Fruit fly (Drosophila melanogaster): ENCODE results near the gene CG14314.
A peak's percentile ranks its signal among the peaks of the same experiment; 100 is the strongest.

The CG14314 gene

DNA sequence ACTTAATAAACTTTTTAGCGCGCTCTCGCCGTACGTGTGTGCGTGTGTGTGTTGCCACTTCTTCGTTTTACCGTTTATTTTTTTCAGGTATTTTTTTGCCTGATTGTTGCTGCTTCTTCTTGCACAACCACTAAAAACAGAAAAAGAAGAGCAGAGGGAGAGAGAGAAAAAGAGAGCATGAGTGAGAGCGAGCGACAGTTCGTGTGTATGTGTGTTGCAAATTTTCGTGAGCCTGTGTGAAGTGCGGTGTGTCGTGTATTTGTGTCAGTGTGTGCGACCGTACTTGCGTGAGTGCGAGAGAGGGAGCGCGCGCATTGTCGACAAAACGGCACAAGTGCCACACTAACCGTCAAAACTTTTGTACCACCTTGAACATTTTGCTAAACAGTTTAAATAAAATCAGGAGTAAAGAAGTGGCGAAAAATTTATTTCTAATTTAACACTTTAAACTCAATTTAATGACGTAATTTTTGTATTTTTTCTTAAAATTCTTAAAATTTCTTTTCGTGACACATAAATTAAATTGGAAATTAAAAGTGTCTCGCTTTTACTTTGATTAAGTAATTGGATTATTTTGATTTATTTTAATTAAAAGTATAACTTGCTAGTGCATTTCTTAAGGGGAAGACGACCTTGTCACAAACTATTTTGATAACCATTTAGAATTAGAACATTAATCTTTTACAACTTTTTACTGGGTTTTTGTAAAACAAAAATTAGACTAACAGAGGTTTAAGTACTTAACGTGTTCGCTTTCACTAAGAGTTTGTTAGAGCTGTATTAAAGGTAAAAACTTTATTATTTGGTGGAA is 18.7 kb upstream of the CG14314 start (continued):
- peak; percentile 73 for TF ChIP-seq CG1233 (GFP tag; optimal IDR thresholded peaks at IDR 0.05)
- TF ChIP-seq grau (tag; optimal IDR thresholded peaks at IDR 0.05) = peak; percentile 76
- TF ChIP-seq CG9437 (GFP tag; optimal IDR thresholded peaks at IDR 0.05) = peak; percentile 84
- TF ChIP-seq CG9817 (tag; optimal IDR thresholded peaks at IDR 0.05) = peak; percentile 50
- no peak for TF ChIP-seq lmd (GFP tag; IDR thresholded peaks at IDR 0.05)
- peak; percentile 75 for TF ChIP-seq CG15269 (tag; optimal IDR thresholded peaks at IDR 0.05)
- peak; percentile 2 for TF ChIP-seq CG7928 (GFP tag; optimal IDR thresholded peaks at IDR 0.05)
- TF ChIP-seq sd (tag; optimal IDR thresholded peaks at IDR 0.05) = peak; percentile 81
- TF ChIP-seq gt (GFP tag; IDR thresholded peaks at IDR 0.05) = no peak
- TF ChIP-seq cas (GFP tag; IDR thresholded peaks at IDR 0.05) = no peak
- no peak for TF ChIP-seq jing (GFP tag; optimal IDR thresholded peaks at IDR 0.05)
- TF ChIP-seq dati (GFP tag; IDR thresholded peaks at IDR 0.05) = no peak
- TF ChIP-seq Meics (GFP tag; optimal IDR thresholded peaks at IDR 0.05) = peak; percentile 80
- peak; percentile 24 for TF ChIP-seq Dek (tag; optimal IDR thresholded peaks at IDR 0.05)
- TF ChIP-seq CG10366 (GFP tag; IDR thresholded peaks at IDR 0.05) = no peak
- TF ChIP-seq CG6854 (GFP tag; optimal IDR thresholded peaks at IDR 0.05) = peak; percentile 41
- peak; percentile 98 for TF ChIP-seq sqz (GFP tag; optimal IDR thresholded peaks at IDR 0.05)
- TF ChIP-seq hb (GFP tag; IDR thresholded peaks at IDR 0.05; ENCODE audit: partially characterized antibody) = no peak
- peak; percentile 31 for TF ChIP-seq Hmx (GFP tag; optimal IDR thresholded peaks at IDR 0.05)
- no peak for TF ChIP-seq Neu2 (GFP tag; optimal IDR thresholded peaks at IDR 0.05; ENCODE audit: borderline replicate concordance)
- TF ChIP-seq Hsf (GFP tag; optimal IDR thresholded peaks at IDR 0.05) = peak; percentile 70
- TF ChIP-seq Med (GFP tag) = peak; percentile 87
- TF ChIP-seq Side (GFP tag; optimal IDR thresholded peaks at IDR 0.05) = no peak
- no peak for TF ChIP-seq CG34224 (GFP tag; IDR thresholded peaks at IDR 0.05; ENCODE audit: partially characterized antibody)
- peak; percentile 29 for TF ChIP-seq CG8478 (optimal IDR thresholded peaks at IDR 0.05)
- TF ChIP-seq CG4854 (GFP tag; optimal IDR thresholded peaks at IDR 0.05) = no peak
- peak; percentile 9 for TF ChIP-seq CG30020 (tag; optimal IDR thresholded peaks at IDR 0.05)
- TF ChIP-seq lilli (GFP tag; optimal IDR thresholded peaks at IDR 0.05) = peak; percentile 41
- peak; percentile 45 for TF ChIP-seq Nf-YC (tag; optimal IDR thresholded peaks at IDR 0.05)
- peak; percentile 65 for TF ChIP-seq ewg (GFP tag; optimal IDR thresholded peaks at IDR 0.05)
- no peak for TF ChIP-seq Dip3 (GFP tag; optimal IDR thresholded peaks at IDR 0.05)
- TF ChIP-seq Chrac-16 (GFP tag; optimal IDR thresholded peaks at IDR 0.05) = peak; percentile 30
- TF ChIP-seq wdn (GFP tag; IDR thresholded peaks at IDR 0.05) = no peak
- peak; percentile 58 for TF ChIP-seq unpg (GFP tag; optimal IDR thresholded peaks at IDR 0.05)
- peak; percentile 35 for TF ChIP-seq CG18476 (GFP tag; optimal IDR thresholded peaks at IDR 0.05)
- TF ChIP-seq CG4730 (GFP tag; IDR thresholded peaks at IDR 0.05) = no peak
- TF ChIP-seq CHES-1-like (GFP tag; optimal IDR thresholded peaks at IDR 0.05) = peak; percentile 7
- TF ChIP-seq CG15601 (tag; optimal IDR thresholded peaks at IDR 0.05) = peak; percentile 55
- no peak for TF ChIP-seq fru (optimal IDR thresholded peaks at IDR 0.05)
- TF ChIP-seq Jarid2 (GFP tag; optimal IDR thresholded peaks at IDR 0.05) = peak; percentile 38
- no peak for TF ChIP-seq CG10959 (GFP tag; IDR thresholded peaks at IDR 0.05)
- no peak for TF ChIP-seq Abd-B (GFP tag; optimal IDR thresholded peaks at IDR 0.05)
- TF ChIP-seq kay (GFP tag; optimal IDR thresholded peaks at IDR 0.05) = peak; percentile 32
- peak; percentile 28 to 88 for TF ChIP-seq Pdp1 (GFP tag; optimal IDR thresholded peaks at IDR 0.05)
- no peak for TF ChIP-seq usp (GFP tag; optimal IDR thresholded peaks at IDR 0.05)
- no peak for TF ChIP-seq CG9215 (GFP tag; IDR thresholded peaks at IDR 0.05)
- TF ChIP-seq bbx (GFP tag; IDR thresholded peaks at IDR 0.05; ENCODE audit: partially characterized antibody) = no peak
- peak; percentile 16 for TF ChIP-seq Dp (GFP tag; optimal IDR thresholded peaks at IDR 0.05)
- TF ChIP-seq CG6765 (GFP tag; optimal IDR thresholded peaks at IDR 0.05) = peak; percentile 35
- peak; percentile 38 for TF ChIP-seq CG1529 (GFP tag; optimal IDR thresholded peaks at IDR 0.05)

Measured in whole organism, embryonic.